Worm (Caenorhabditis elegans) whole organism, young adult: ENCODE data around the gene Y39A1A.20.
A peak's percentile ranks its signal among the peaks of the same experiment; 100 is the strongest.

Source experiments
- B0261.1 ChIP-seq: sonication (generic microtip); optimal IDR thresholded peaks from 2 replicates; lab custom pipeline; 2016; ENCODE audit warnings: mild to moderate bottlenecking, missing genetic modification characterization, moderate library complexity, missing compliant biosample characterization
- B0336.3 ChIP-seq: fragments of 200-800 bp; sonication (Bioruptor generic); IDR thresholded peaks from 2 replicates; pipeline ENCODE4 v1.3.6; 2022; ENCODE audit warnings: missing genetic modification characterization, missing compliant biosample characterization
- C06A6.2 ChIP-seq: fragments of 200-800 bp; sonication (Bioruptor generic); conservative IDR thresholded peaks from 2 replicates; pipeline ENCODE4 v1.3.6; 2022; ENCODE audit warnings: missing genetic modification characterization, missing compliant biosample characterization
- D2030.7 ChIP-seq: fragments of 200-800 bp; sonication (Bioruptor generic); IDR thresholded peaks from 2 replicates; pipeline ENCODE4 v1.3.6; 2022; ENCODE audit warnings: missing genetic modification reagents, missing genetic modification characterization, missing compliant biosample characterization
- F22D6.2 ChIP-seq: sonication (generic microtip); optimal IDR thresholded peaks from 2 replicates; lab custom pipeline; 2016; ENCODE audit warnings: mild to moderate bottlenecking, missing genetic modification characterization, missing compliant biosample characterization
- F23B12.7 ChIP-seq: sonication (generic microtip); optimal IDR thresholded peaks from 2 replicates; lab custom pipeline; 2017; ENCODE audit warnings: missing genetic modification characterization, mild to moderate bottlenecking, missing compliant biosample characterization, antibody characterized with exemption, moderate library complexity; ENCODE audit not compliant: insufficient read depth
- F37B4.10 ChIP-seq: fragments of 200-800 bp; sonication (Bioruptor generic); IDR thresholded peaks from 2 replicates; pipeline ENCODE4 v1.3.6; 2022; ENCODE audit warnings: missing genetic modification characterization, missing compliant biosample characterization
- F49E8.2 ChIP-seq: sonication (generic microtip); optimal IDR thresholded peaks from 3 replicates; lab custom pipeline; 2017; ENCODE audit warnings: missing genetic modification characterization, mild to moderate bottlenecking, missing compliant biosample characterization, antibody characterized with exemption, moderate library complexity; ENCODE audit not compliant: insufficient read depth
- F52B5.7 ChIP-seq: sonication (generic microtip); optimal IDR thresholded peaks from 2 replicates; lab custom pipeline; 2016; ENCODE audit warnings: mild to moderate bottlenecking, missing genetic modification characterization, missing compliant biosample characterization
- F57A8.1 ChIP-seq: fragments of 200-800 bp; sonication (Bioruptor generic); optimal IDR thresholded peaks from 2 replicates; lab custom pipeline; 2018; ENCODE audit warnings: mild to moderate bottlenecking, missing genetic modification characterization, moderate library complexity, missing compliant biosample characterization
- T26A5.8 ChIP-seq: sonication (generic microtip); optimal IDR thresholded peaks from 2 replicates; lab custom pipeline; 2016; ENCODE audit warnings: missing genetic modification characterization, missing compliant biosample characterization
- Y53F4B.3 ChIP-seq: fragments of 200-800 bp; sonication (Bioruptor generic); IDR thresholded peaks from 2 replicates; pipeline ENCODE4 v1.3.6; 2022; ENCODE audit warnings: missing genetic modification reagents, missing genetic modification characterization, missing compliant biosample characterization
- Y67H2A.10 ChIP-seq: fragments of 200-800 bp; sonication (Bioruptor generic); conservative IDR thresholded peaks from 2 replicates; pipeline ENCODE4 v1.3.6; 2022; ENCODE audit warnings: missing genetic modification reagents, missing genetic modification characterization, missing compliant biosample characterization
- Y79H2A.3 ChIP-seq: fragments of 200-800 bp; sonication (Bioruptor generic); conservative IDR thresholded peaks from 2 replicates; pipeline ENCODE4 v1.3.6; 2022; ENCODE audit warnings: missing genetic modification reagents, missing genetic modification characterization, missing compliant biosample characterization
- ama-1 ChIP-seq, 3 experiments: fragments of 150-350 bp in 1 of 3; sonication (generic microtip) in 2 of 3; optimal IDR thresholded peaks; 2 replicates each; lab custom pipeline; 2014 to 2018; ENCODE audit warnings: missing biosample characterization in 2 of 3, missing genetic modification characterization in 2 of 3, missing genetic modification reagents in 2 of 3
- attf-3 ChIP-seq: fragments of 200-800 bp; sonication (Bioruptor generic); conservative IDR thresholded peaks from 2 replicates; pipeline ENCODE4 v1.3.6; 2022; ENCODE audit warnings: missing genetic modification reagents, missing genetic modification characterization, missing compliant biosample characterization
- bed-1 ChIP-seq: fragments of 200-800 bp; sonication (Bioruptor generic); IDR thresholded peaks from 2 replicates; pipeline ENCODE4 v1.3.6; 2022; ENCODE audit warnings: missing genetic modification reagents, missing genetic modification characterization, missing compliant biosample characterization
- cebp-1 ChIP-seq, 2 experiments: fragments of 200-800 bp in 1 of 2; sonication (Bioruptor generic) in 1 of 2; sonication (generic microtip) in 1 of 2; IDR thresholded peaks in 1 of 2; optimal IDR thresholded peaks in 1 of 2; 2 replicates each; pipeline versions ENCODE4 v1.3.6 to Lab custom; 2017 to 2022; ENCODE audit warnings: missing compliant biosample characterization in 2 of 2, missing genetic modification characterization in 2 of 2, mild to moderate bottlenecking in 1 of 2, missing genetic modification reagents in 1 of 2, moderate library complexity in 1 of 2
- cebp-2 ChIP-seq: fragments of 200-800 bp; sonication (Bioruptor generic); IDR thresholded peaks from 2 replicates; pipeline ENCODE4 v1.3.6; 2022; ENCODE audit warnings: missing genetic modification characterization, missing compliant biosample characterization
- ceh-79 ChIP-seq: sonication (generic microtip); optimal IDR thresholded peaks from 2 replicates; lab custom pipeline; 2017; ENCODE audit warnings: mild to moderate bottlenecking, missing genetic modification characterization, missing compliant biosample characterization
- die-1 ChIP-seq: sonication (generic microtip); optimal IDR thresholded peaks from 2 replicates; lab custom pipeline; 2016; ENCODE audit warnings: missing genotype, mild to moderate bottlenecking, missing genetic modification characterization, missing compliant biosample characterization
- dox-1 ChIP-seq: fragments of 200-800 bp; sonication (Bioruptor generic); IDR thresholded peaks from 2 replicates; pipeline ENCODE4 v1.3.6; 2022; ENCODE audit warnings: missing genetic modification reagents, missing genetic modification characterization, missing compliant biosample characterization
- dpff-1 ChIP-seq: sonication (generic microtip); optimal IDR thresholded peaks from 2 replicates; lab custom pipeline; 2017; ENCODE audit warnings: mild to moderate bottlenecking, missing genetic modification characterization, missing compliant biosample characterization
- dpl-1 ChIP-seq: fragments of 150-350 bp; optimal IDR thresholded peaks from 2 replicates; lab custom pipeline; 2014; ENCODE audit warnings: missing biosample characterization, missing genetic modification reagents, missing genetic modification characterization
- egl-18 ChIP-seq: fragments of 200-800 bp; sonication (Bioruptor generic); IDR thresholded peaks from 2 replicates; pipeline ENCODE4 v1.3.6; 2022; ENCODE audit warnings: missing genetic modification reagents, missing genetic modification characterization, missing compliant biosample characterization
- egrh-3 ChIP-seq: fragments of 200-800 bp; sonication (Bioruptor generic); IDR thresholded peaks from 2 replicates; pipeline ENCODE4 v1.3.6; 2022; ENCODE audit warnings: missing genetic modification reagents, missing genetic modification characterization, missing compliant biosample characterization
- fkh-3 ChIP-seq: sonication (generic microtip); optimal IDR thresholded peaks from 2 replicates; lab custom pipeline; 2016; ENCODE audit warnings: mild to moderate bottlenecking, missing genetic modification characterization, missing compliant biosample characterization
- hlh-12 ChIP-seq: sonication (generic microtip); optimal IDR thresholded peaks from 2 replicates; lab custom pipeline; 2016; ENCODE audit warnings: missing genetic modification characterization, missing compliant biosample characterization
- hmg-1.2 ChIP-seq: fragments of 200-800 bp; sonication (Bioruptor generic); IDR thresholded peaks from 2 replicates; pipeline ENCODE4 v1.3.6; 2022; ENCODE audit warnings: missing genetic modification reagents, missing genetic modification characterization, missing compliant biosample characterization
- lag-1 ChIP-seq: fragments of 200-800 bp; sonication (Bioruptor generic); IDR thresholded peaks from 2 replicates; pipeline ENCODE4 v1.3.6; 2022; ENCODE audit warnings: missing genetic modification reagents, missing genetic modification characterization, missing compliant biosample characterization
- let-607 ChIP-seq, 2 experiments: fragments of 200-800 bp in 1 of 2; sonication (Bioruptor generic) in 1 of 2; sonication (generic microtip) in 1 of 2; optimal IDR thresholded peaks; 2 replicates each; lab custom pipeline; 2016 to 2018; ENCODE audit warnings: mild to moderate bottlenecking in 2 of 2, missing compliant biosample characterization in 2 of 2, missing genetic modification characterization in 2 of 2, moderate library complexity in 2 of 2, missing genotype in 1 of 2
- lin-26 ChIP-seq: fragments of 200-800 bp; sonication (Bioruptor generic); IDR thresholded peaks from 2 replicates; pipeline ENCODE4 v1.3.6; 2022; ENCODE audit warnings: missing genetic modification reagents, missing genetic modification characterization, missing compliant biosample characterization
- lin-40 ChIP-seq: sonication (generic microtip); optimal IDR thresholded peaks from 2 replicates; lab custom pipeline; 2016; ENCODE audit warnings: missing genetic modification characterization, mild to moderate bottlenecking, missing compliant biosample characterization, missing genotype, missing genetic modification reagents
- madf-3 ChIP-seq: fragments of 200-800 bp; sonication (Bioruptor generic); IDR thresholded peaks from 2 replicates; pipeline ENCODE4 v1.3.6; 2022; ENCODE audit warnings: missing genetic modification reagents, missing genetic modification characterization, missing compliant biosample characterization
- madf-6 ChIP-seq: fragments of 200-800 bp; sonication (Bioruptor generic); IDR thresholded peaks from 2 replicates; pipeline ENCODE4 v1.3.6; 2022; ENCODE audit warnings: missing genetic modification reagents, missing genetic modification characterization, missing compliant biosample characterization
- nfya-1 ChIP-seq: sonication (generic microtip); optimal IDR thresholded peaks from 2 replicates; lab custom pipeline; 2017; ENCODE audit warnings: antibody characterized with exemption, missing compliant biosample characterization, missing genetic modification characterization, borderline replicate concordance; ENCODE audit not compliant: insufficient read depth
- nfya-2 ChIP-seq: fragments of 200-800 bp; sonication (Bioruptor generic); IDR thresholded peaks from 2 replicates; pipeline ENCODE4 v1.3.6; 2022; ENCODE audit warnings: missing genetic modification reagents, missing genetic modification characterization, missing compliant biosample characterization
- nhr-90 ChIP-seq: sonication (generic microtip); optimal IDR thresholded peaks from 2 replicates; lab custom pipeline; 2016; ENCODE audit warnings: missing genotype, mild to moderate bottlenecking, missing genetic modification characterization, missing compliant biosample characterization
- pha-4 ChIP-seq: fragments of 150-350 bp; sonication (generic microtip); optimal IDR thresholded peaks from 2 replicates; lab custom pipeline; 2014; ENCODE audit warnings: missing biosample characterization, missing genetic modification reagents, missing genetic modification characterization
- rcor-1 ChIP-seq: fragments of 200-800 bp; sonication (Bioruptor generic); IDR thresholded peaks from 2 replicates; pipeline ENCODE4 v1.3.6; 2022; ENCODE audit warnings: missing genetic modification reagents, missing genetic modification characterization, missing compliant biosample characterization
- rec-8 ChIP-seq, 2 experiments: sonication (generic microtip); optimal IDR thresholded peaks; 2 replicates each; lab custom pipeline; 2016; ENCODE audit warnings: mild to moderate bottlenecking in 2 of 2, missing genetic modification characterization in 2 of 2, missing genetic modification reagents in 2 of 2, missing genotype in 2 of 2, missing biosample characterization in 1 of 2, missing compliant biosample characterization in 1 of 2, moderate library complexity in 1 of 2
- tlf-1 ChIP-seq: fragments of 200-800 bp; sonication (Bioruptor generic); optimal IDR thresholded peaks from 2 replicates; lab custom pipeline; 2018; ENCODE audit warnings: mild to moderate bottlenecking, missing genetic modification characterization, missing compliant biosample characterization
- unc-130 ChIP-seq: sonication (generic microtip); optimal IDR thresholded peaks from 2 replicates; lab custom pipeline; 2016; ENCODE audit warnings: missing genetic modification reagents, missing genetic modification characterization, missing compliant biosample characterization
- zim-3 ChIP-seq: sonication (generic microtip); optimal IDR thresholded peaks from 2 replicates; lab custom pipeline; 2017; ENCODE audit warnings: mild to moderate bottlenecking, missing genetic modification characterization, moderate library complexity, missing compliant biosample characterization
- ztf-22 ChIP-seq: fragments of 200-800 bp; sonication (Bioruptor generic); optimal IDR thresholded peaks from 2 replicates; lab custom pipeline; 2018; ENCODE audit warnings: mild to moderate bottlenecking, missing genetic modification characterization, moderate library complexity, missing compliant biosample characterization
- ztf-26 ChIP-seq: sonication (generic microtip); optimal IDR thresholded peaks from 2 replicates; lab custom pipeline; 2017; ENCODE audit warnings: missing genetic modification characterization, missing compliant biosample characterization
- ztf-28 ChIP-seq: fragments of 200-800 bp; sonication (Bioruptor generic); IDR thresholded peaks from 2 replicates; pipeline ENCODE4 v1.3.6; 2022; ENCODE audit warnings: missing genetic modification reagents, missing genetic modification characterization, missing compliant biosample characterization

Y39A1A.20 gene

DNA sequence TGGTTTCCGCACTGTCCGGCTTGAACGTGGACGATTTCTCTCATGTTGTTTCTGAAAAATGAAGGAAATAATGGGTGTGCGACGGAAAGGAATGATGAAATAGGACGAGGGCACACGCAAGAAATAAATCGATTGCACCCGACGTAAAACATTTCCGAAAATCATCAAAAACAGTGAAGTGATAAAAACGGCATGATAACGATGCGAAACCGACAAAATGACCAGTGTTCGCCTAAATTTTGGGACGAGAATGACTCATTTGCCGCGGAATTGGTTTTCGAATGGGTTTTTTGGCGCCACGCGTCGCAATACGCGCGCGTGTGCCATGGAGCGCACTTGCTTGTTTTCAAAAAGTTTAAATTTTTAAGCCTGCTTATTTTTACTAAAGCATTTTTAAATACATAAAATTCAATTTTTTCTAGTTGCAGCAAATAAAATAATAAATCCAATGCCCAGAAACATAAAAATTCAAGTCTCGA, 42.1 kb upstream of the Y39A1A.20 start, which contains the start of the genes tbb-1 and rib-2 (continued):
- TF ChIP-seq madf-3 (GFP tag; lab: Robert Waterston, UW): peak; percentile 97
- TF ChIP-seq hmg-1.2 (GFP tag; lab: Robert Waterston, UW): peak; percentile 86
- TF ChIP-seq C06A6.2: peak; percentile 47; the same call in 1 of the 2 replicates
- TF ChIP-seq tlf-1 (GFP tag; lab: Kevin White, UChicago): peak; percentile 99
- peak; percentile 77 for TF ChIP-seq lin-26
- TF ChIP-seq B0261.1: no peak
- TF ChIP-seq fkh-3 (tag; lab: Kevin White, UChicago): no peak
- peak; percentile 68 for TF ChIP-seq lin-40 (tag; lab: Kevin White, UChicago)
- no peak for TF ChIP-seq dpff-1 (tag; lab: Kevin White, UChicago)
- TF ChIP-seq egrh-3 (GFP tag; lab: Robert Waterston, UW): peak; percentile 46; the same call in 1 of the 2 replicates
- no peak for TF ChIP-seq zim-3 (tag; lab: Kevin White, UChicago)
- 0 out of 2 replicates have a peak, but pooled peaks have one; percentile 77 for TF ChIP-seq F37B4.10 (GFP tag; lab: Robert Waterston, UW)
- no peak for TF ChIP-seq rec-8 (tag; optimal IDR thresholded peaks at IDR 0.05; lab: Kevin White, UChicago)
- TF ChIP-seq let-607 (tag; optimal IDR thresholded peaks at IDR 0.05; lab: Kevin White, UChicago): peak; percentile 97
- peak; percentile 94 for TF ChIP-seq rcor-1
- no peak for TF ChIP-seq lag-1 (GFP tag; lab: Robert Waterston, UW)
- peak; percentile 93 for TF ChIP-seq F23B12.7 (tag; lab: Kevin White, UChicago)
- peak; percentile 95 for TF ChIP-seq F49E8.2 (tag; lab: Kevin White, UChicago)
- TF ChIP-seq nfya-2 (GFP tag; lab: Robert Waterston, UW): peak; percentile 56; the same call in 1 of the 2 replicates
- TF ChIP-seq cebp-1 (GFP tag; IDR thresholded peaks at IDR 0.05; lab: Robert Waterston, UW): peak; percentile 85
- peak; percentile 93 for TF ChIP-seq cebp-1 (tag; optimal IDR thresholded peaks at IDR 0.05; lab: Kevin White, UChicago)
- peak; percentile 98 for TF ChIP-seq B0336.3
- TF ChIP-seq F57A8.1 (GFP tag; lab: Kevin White, UChicago): no peak
- no peak for TF ChIP-seq bed-1 (GFP tag; lab: Robert Waterston, UW)
- peak; percentile 99 for TF ChIP-seq dpl-1 (GFP tag; lab: Kevin White, UChicago)
- no peak for TF ChIP-seq nfya-1 (tag; lab: Kevin White, UChicago)
- no peak for TF ChIP-seq F22D6.2 (tag; lab: Kevin White, UChicago)
- TF ChIP-seq ztf-26 (tag; lab: Kevin White, UChicago): peak; percentile 54
- TF ChIP-seq T26A5.8 (tag; lab: Kevin White, UChicago): no peak
- peak; percentile 44 for TF ChIP-seq F52B5.7
- no peak for TF ChIP-seq hlh-12 (tag; lab: Kevin White, UChicago)
- TF ChIP-seq attf-3 (GFP tag; lab: Robert Waterston, UW): peak; percentile 59
- TF ChIP-seq ztf-28: peak; percentile 93
- TF ChIP-seq egl-18 (GFP tag; lab: Robert Waterston, UW): no peak
- TF ChIP-seq cebp-2: no peak
- TF ChIP-seq D2030.7 (GFP tag; lab: Robert Waterston, UW): peak; percentile 99
- TF ChIP-seq pha-4 (tag; lab: Kevin White, UChicago): peak; percentile 41
- TF ChIP-seq Y79H2A.3 (GFP tag; lab: Robert Waterston, UW): peak; percentile 97
- TF ChIP-seq dox-1 (GFP tag; lab: Robert Waterston, UW): peak; percentile 99
- no peak for TF ChIP-seq ceh-79 (tag; lab: Kevin White, UChicago)
- peak; percentile 38 for TF ChIP-seq die-1
- peak; percentile 69 for TF ChIP-seq ztf-22 (GFP tag; lab: Kevin White, UChicago)
- peak; percentile 94 for TF ChIP-seq Y67H2A.10 (GFP tag; lab: Robert Waterston, UW)
- peak; percentile 82 for TF ChIP-seq nhr-90 (tag; lab: Kevin White, UChicago)
- peak; percentile 100 for TF ChIP-seq madf-6
- peak; percentile 96 for TF ChIP-seq unc-130 (GFP tag; lab: Kevin White, UChicago)
- peak; percentile 55 for TF ChIP-seq Y53F4B.3 (GFP tag; lab: Robert Waterston, UW)
- TF ChIP-seq ama-1 (optimal IDR thresholded peaks at IDR 0.05; lab: Kevin White, UChicago): no peak
- TF ChIP-seq ama-1 (GFP tag; optimal IDR thresholded peaks at IDR 0.05; lab: Kevin White, UChicago): no peak
